Worm (Caenorhabditis elegans) whole organism, young adult: ENCODE measurements around the gene str-160.

Source experiments
- B0261.1 ChIP-seq: sonication (generic microtip); optimal IDR thresholded peaks from 2 replicates; lab custom pipeline; 2016; ENCODE audit warnings: mild to moderate bottlenecking, missing genetic modification characterization, moderate library complexity, missing compliant biosample characterization
- Y56A3A.18 ChIP-seq: fragments of 200-800 bp; sonication (Bioruptor generic); IDR thresholded peaks from 2 replicates; pipeline ENCODE4 v1.3.6; 2022; ENCODE audit warnings: missing genetic modification reagents, missing genetic modification characterization, missing compliant biosample characterization
- Y95B8A.8 ChIP-seq: fragments of 200-800 bp; sonication (Bioruptor generic); IDR thresholded peaks from 2 replicates; pipeline ENCODE4 v1.3.6; 2022; ENCODE audit warnings: missing genetic modification reagents, missing genetic modification characterization, missing compliant biosample characterization
- aptf-3 ChIP-seq: fragments of 200-800 bp; sonication (Bioruptor generic); IDR thresholded peaks from 2 replicates; pipeline ENCODE4 v1.3.6; 2022; ENCODE audit warnings: missing genetic modification characterization, missing compliant biosample characterization
- atf-7 ChIP-seq: sonication (generic microtip); optimal IDR thresholded peaks from 2 replicates; lab custom pipeline; 2017; ENCODE audit warnings: mild to moderate bottlenecking, missing genetic modification characterization, missing compliant biosample characterization
- athp-1 ChIP-seq: sonication (generic microtip); optimal IDR thresholded peaks from 2 replicates; lab custom pipeline; 2017; ENCODE audit warnings: mild to moderate bottlenecking, missing genetic modification characterization, missing compliant biosample characterization
- attf-5 ChIP-seq: fragments of 200-800 bp; sonication (Bioruptor generic); optimal IDR thresholded peaks from 2 replicates; lab custom pipeline; 2018; ENCODE audit warnings: mild to moderate bottlenecking, missing genetic modification characterization, missing compliant biosample characterization
- attf-6 ChIP-seq: fragments of 200-800 bp; sonication (Bioruptor generic); IDR thresholded peaks from 2 replicates; pipeline ENCODE4 v1.3.6; 2022; ENCODE audit warnings: missing genetic modification reagents, missing genetic modification characterization, missing compliant biosample characterization
- bed-2 ChIP-seq: fragments of 200-800 bp; sonication (Bioruptor generic); IDR thresholded peaks from 2 replicates; pipeline ENCODE4 v1.3.6; 2022; ENCODE audit warnings: missing genetic modification reagents, missing genetic modification characterization, missing compliant biosample characterization
- ceh-27 ChIP-seq: fragments of 200-800 bp; sonication (Bioruptor generic); optimal IDR thresholded peaks from 2 replicates; lab custom pipeline; 2018; ENCODE audit warnings: mild to moderate bottlenecking, missing genetic modification characterization, moderate library complexity, missing compliant biosample characterization
- ceh-58 ChIP-seq: fragments of 200-800 bp; sonication (Bioruptor generic); IDR thresholded peaks from 2 replicates; pipeline ENCODE4 v1.3.6; 2022; ENCODE audit warnings: missing genetic modification characterization, missing compliant biosample characterization
- dox-1 ChIP-seq: fragments of 200-800 bp; sonication (Bioruptor generic); IDR thresholded peaks from 2 replicates; pipeline ENCODE4 v1.3.6; 2022; ENCODE audit warnings: missing genetic modification reagents, missing genetic modification characterization, missing compliant biosample characterization
- egl-18 ChIP-seq: fragments of 200-800 bp; sonication (Bioruptor generic); IDR thresholded peaks from 2 replicates; pipeline ENCODE4 v1.3.6; 2022; ENCODE audit warnings: missing genetic modification reagents, missing genetic modification characterization, missing compliant biosample characterization
- egrh-3 ChIP-seq: fragments of 200-800 bp; sonication (Bioruptor generic); IDR thresholded peaks from 2 replicates; pipeline ENCODE4 v1.3.6; 2022; ENCODE audit warnings: missing genetic modification reagents, missing genetic modification characterization, missing compliant biosample characterization
- fkh-3 ChIP-seq: sonication (generic microtip); optimal IDR thresholded peaks from 2 replicates; lab custom pipeline; 2016; ENCODE audit warnings: mild to moderate bottlenecking, missing genetic modification characterization, missing compliant biosample characterization
- hmg-1.2 ChIP-seq: fragments of 200-800 bp; sonication (Bioruptor generic); IDR thresholded peaks from 2 replicates; pipeline ENCODE4 v1.3.6; 2022; ENCODE audit warnings: missing genetic modification reagents, missing genetic modification characterization, missing compliant biosample characterization
- hrde-1 ChIP-seq: sonication (generic microtip); optimal IDR thresholded peaks from 2 replicates; lab custom pipeline; 2016; ENCODE audit warnings: missing genetic modification characterization, mild to moderate bottlenecking, missing compliant biosample characterization, moderate library complexity, missing genotype, missing genetic modification reagents, borderline replicate concordance
- let-526 ChIP-seq: fragments of 200-800 bp; sonication (Bioruptor generic); IDR thresholded peaks from 2 replicates; pipeline ENCODE4 v1.3.6; 2022; ENCODE audit warnings: missing genetic modification reagents, missing genetic modification characterization, missing compliant biosample characterization
- lin-26 ChIP-seq: fragments of 200-800 bp; sonication (Bioruptor generic); IDR thresholded peaks from 2 replicates; pipeline ENCODE4 v1.3.6; 2022; ENCODE audit warnings: missing genetic modification reagents, missing genetic modification characterization, missing compliant biosample characterization
- lin-54 ChIP-seq: fragments of 200-800 bp; sonication (Bioruptor generic); optimal IDR thresholded peaks from 2 replicates; lab custom pipeline; 2018; ENCODE audit warnings: mild to moderate bottlenecking, missing genetic modification characterization, missing compliant biosample characterization
- lir-1 ChIP-seq: fragments of 200-800 bp; sonication (Bioruptor generic); conservative IDR thresholded peaks from 2 replicates; pipeline ENCODE4 v1.3.6; 2022; ENCODE audit warnings: missing genetic modification reagents, missing genetic modification characterization, missing compliant biosample characterization
- lsy-27 ChIP-seq: sonication (generic microtip); optimal IDR thresholded peaks from 2 replicates; lab custom pipeline; 2017; ENCODE audit warnings: missing genetic modification characterization, mild to moderate bottlenecking, missing compliant biosample characterization, antibody characterized with exemption, missing genotype, borderline replicate concordance; ENCODE audit not compliant: insufficient read depth
- mcd-1 ChIP-seq: fragments of 200-800 bp; sonication (Bioruptor generic); IDR thresholded peaks from 2 replicates; pipeline ENCODE4 v1.3.6; 2022; ENCODE audit warnings: missing genetic modification reagents, missing genetic modification characterization, missing compliant biosample characterization
- nfya-1 ChIP-seq: sonication (generic microtip); optimal IDR thresholded peaks from 2 replicates; lab custom pipeline; 2017; ENCODE audit warnings: antibody characterized with exemption, missing compliant biosample characterization, missing genetic modification characterization, borderline replicate concordance; ENCODE audit not compliant: insufficient read depth
- nfyb-1 ChIP-seq: fragments of 200-800 bp; sonication (Bioruptor generic); IDR thresholded peaks from 2 replicates; pipeline ENCODE4 v1.3.6; 2022; ENCODE audit warnings: missing genetic modification reagents, missing genetic modification characterization, missing compliant biosample characterization
- nhr-27 ChIP-seq: fragments of 200-800 bp; sonication (Bioruptor generic); optimal IDR thresholded peaks from 2 replicates; lab custom pipeline; 2018; ENCODE audit warnings: mild to moderate bottlenecking, missing genetic modification characterization, moderate library complexity, missing compliant biosample characterization
- nhr-80 ChIP-seq: sonication (generic microtip); optimal IDR thresholded peaks from 2 replicates; lab custom pipeline; 2016; ENCODE audit warnings: missing genetic modification characterization, missing compliant biosample characterization
- rec-8 ChIP-seq, 2 experiments: sonication (generic microtip); optimal IDR thresholded peaks; 2 replicates each; lab custom pipeline; 2016; ENCODE audit warnings: mild to moderate bottlenecking in 2 of 2, missing genetic modification characterization in 2 of 2, missing genetic modification reagents in 2 of 2, missing genotype in 2 of 2, missing biosample characterization in 1 of 2, missing compliant biosample characterization in 1 of 2, moderate library complexity in 1 of 2
- rpc-1 ChIP-seq, 2 experiments: fragments of 150-350 bp in 1 of 2; sonication (generic microtip) in 1 of 2; optimal IDR thresholded peaks; 2 replicates each; lab custom pipeline; 2014 to 2018; ENCODE audit warnings: missing biosample characterization in 1 of 2, missing genetic modification characterization in 1 of 2, missing genetic modification reagents in 1 of 2, missing genotype in 1 of 2
- snpc-1.3 ChIP-seq: sonication (generic microtip); optimal IDR thresholded peaks from 2 replicates; lab custom pipeline; 2017; ENCODE audit warnings: missing genetic modification characterization, mild to moderate bottlenecking, missing compliant biosample characterization, antibody characterized with exemption, moderate library complexity, missing genotype, missing genetic modification reagents; ENCODE audit not compliant: insufficient read depth
- snpc-3.4 ChIP-seq: sonication (generic microtip); optimal IDR thresholded peaks from 2 replicates; lab custom pipeline; 2017; ENCODE audit warnings: missing genetic modification characterization, mild to moderate bottlenecking, missing compliant biosample characterization, antibody characterized with exemption, moderate library complexity, missing genotype, missing genetic modification reagents
- somi-1 ChIP-seq: fragments of 200-800 bp; sonication (Bioruptor generic); optimal IDR thresholded peaks from 2 replicates; lab custom pipeline; 2018; ENCODE audit warnings: mild to moderate bottlenecking, missing genetic modification characterization, missing compliant biosample characterization
- tlf-1 ChIP-seq: fragments of 200-800 bp; sonication (Bioruptor generic); optimal IDR thresholded peaks from 2 replicates; lab custom pipeline; 2018; ENCODE audit warnings: mild to moderate bottlenecking, missing genetic modification characterization, missing compliant biosample characterization
- zim-3 ChIP-seq: sonication (generic microtip); optimal IDR thresholded peaks from 2 replicates; lab custom pipeline; 2017; ENCODE audit warnings: mild to moderate bottlenecking, missing genetic modification characterization, moderate library complexity, missing compliant biosample characterization
- ztf-18 ChIP-seq: sonication (generic microtip); optimal IDR thresholded peaks from 2 replicates; lab custom pipeline; 2016; ENCODE audit warnings: missing genotype, mild to moderate bottlenecking, missing genetic modification characterization, missing compliant biosample characterization
- ztf-3 ChIP-seq: fragments of 200-800 bp; sonication (Bioruptor generic); optimal IDR thresholded peaks from 2 replicates; lab custom pipeline; 2018; ENCODE audit warnings: mild to moderate bottlenecking, missing genetic modification characterization, missing compliant biosample characterization
- ztf-6 ChIP-seq: fragments of 200-800 bp; sonication (Bioruptor generic); IDR thresholded peaks from 2 replicates; pipeline ENCODE4 v1.3.6; 2022; ENCODE audit warnings: missing genetic modification reagents, missing genetic modification characterization, missing compliant biosample characterization

str-160 gene

ce11 chrV:1774874-1775589, 40.4 kb downstream of the str-160 start, which contains the start of gene F36H9.7:
Gene F36H9.7 (minus strand): TSS chrV:1774924.
- TF ChIP-seq fkh-3 (tag; lab: Kevin White, UChicago) (no peak), attf-6 (GFP tag; lab: Robert Waterston, UW) (no peak), atf-7 (tag; lab: Kevin White, UChicago) (no peak), B0261.1 (tag; lab: Kevin White, UChicago) (no peak), lin-54 (no peak)

- TF ChIP-seq aptf-3 (GFP tag; lab: Robert Waterston, UW) (no peak), zim-3 (no peak), egl-18 (GFP tag; lab: Robert Waterston, UW) (no peak), ceh-58 (no peak), somi-1 (GFP tag; lab: Kevin White, UChicago) (no peak), egrh-3 (GFP tag; lab: Robert Waterston, UW) (no peak), ztf-18 (tag; lab: Kevin White, UChicago) (no peak), Y95B8A.8 (no peak), lsy-27 (no peak), rpc-1 (optimal IDR thresholded peaks at IDR 0.05; lab: Kevin White, UChicago) (no peak), rpc-1 (tag; optimal IDR thresholded peaks at IDR 0.05; lab: Kevin White, UChicago) (no peak), snpc-1.3 (tag; lab: Kevin White, UChicago) (no peak), hmg-1.2 (no peak), hrde-1 (no peak)
Observed at ce11 chrV:1779136-1779535, 44.5 kb downstream of the str-160 start, which contains the start of gene F36H9.4. Gene F36H9.4 (minus strand): TSS chrV:1779236.

- TF ChIP-seq attf-5 (GFP tag; lab: Kevin White, UChicago) (no peak), ztf-3 (GFP tag; lab: Kevin White, UChicago) (no peak), nhr-27 (tag; lab: Kevin White, UChicago) (no peak), let-526 (no peak), nfyb-1 (GFP tag; lab: Robert Waterston, UW) (peak; percentile 58; the same call in 1 of the 2 replicates), ztf-6 (GFP tag; lab: Robert Waterston, UW) (no peak)
- TF ChIP-seq, all 124 proteins: peak for 1
Observed at ce11 chrV:1779994-1780393, 45.3 kb downstream of the str-160 start.

ce11 chrV:1781922-1782321, 47.3 kb downstream of the str-160 start, which contains the start of gene F36H9.5:
Gene F36H9.5 (minus strand): TSS chrV:1782022.
- no peak for TF ChIP-seq nhr-80
- TF ChIP-seq ztf-3 (GFP tag; lab: Kevin White, UChicago) = no peak
- TF ChIP-seq bed-2 = no peak
- no peak for TF ChIP-seq lin-26 (GFP tag; lab: Robert Waterston, UW)
- no peak for TF ChIP-seq snpc-3.4 (tag; lab: Kevin White, UChicago)
- TF ChIP-seq tlf-1 (GFP tag; lab: Kevin White, UChicago) = no peak
- no peak for TF ChIP-seq nfya-1
- no peak for TF ChIP-seq mcd-1
- TF ChIP-seq rec-8 (tag; optimal IDR thresholded peaks at IDR 0.05; lab: Kevin White, UChicago) = no peak
- TF ChIP-seq dox-1 (GFP tag; lab: Robert Waterston, UW) = no peak
- TF ChIP-seq ceh-27 (GFP tag; lab: Kevin White, UChicago) = no peak
- no peak for TF ChIP-seq lir-1 (GFP tag; lab: Robert Waterston, UW)
- no peak for TF ChIP-seq egl-18 (GFP tag; lab: Robert Waterston, UW)
- TF ChIP-seq attf-6 (GFP tag; lab: Robert Waterston, UW) = no peak
- TF ChIP-seq Y56A3A.18 (GFP tag; lab: Robert Waterston, UW) = no peak
- no peak for TF ChIP-seq athp-1 (tag; lab: Kevin White, UChicago)
